Fruit fly (Drosophila melanogaster) whole organism, prepupa: ENCODE results near the gene CG31288.

ENCODE experiments used
- Blimp-1 ChIP-seq: fragments of 200-800 bp; sonication (Bioruptor generic); optimal IDR thresholded peaks from 3 replicates; lab custom pipeline; 2017; ENCODE audit warnings: missing biosample characterization, missing genetic modification characterization, mild to moderate bottlenecking, moderate library complexity, missing genetic modification reagents
- CG10631 ChIP-seq: fragments of 200-800 bp; sonication (Bioruptor generic); optimal IDR thresholded peaks from 2 replicates; lab custom pipeline; 2016; ENCODE audit warnings: missing biosample characterization, missing genetic modification characterization
- CG10669 ChIP-seq: fragments of 200-800 bp; sonication (Bioruptor generic); optimal IDR thresholded peaks from 3 replicates; lab custom pipeline; 2018; ENCODE audit warnings: missing biosample characterization, mild to moderate bottlenecking, missing genetic modification characterization, moderate library complexity
- CG11902 ChIP-seq: fragments of 200-800 bp; sonication (Bioruptor generic); optimal IDR thresholded peaks from 3 replicates; lab custom pipeline; 2016; ENCODE audit warnings: missing biosample characterization, missing genetic modification characterization
- CG15336 ChIP-seq: fragments of 200-800 bp; sonication (Bioruptor generic); IDR thresholded peaks from 2 replicates; pipeline ENCODE4 v1.3.6; 2022; ENCODE audit warnings: missing biosample characterization, missing genetic modification characterization
- CG1621 ChIP-seq: fragments of 200-800 bp; sonication (Bioruptor generic); optimal IDR thresholded peaks from 3 replicates; lab custom pipeline; 2018; ENCODE audit warnings: missing biosample characterization, mild to moderate bottlenecking, missing genetic modification characterization
- CG16779 ChIP-seq: fragments of 200-800 bp; sonication (Bioruptor generic); optimal IDR thresholded peaks from 3 replicates; lab custom pipeline; 2017; ENCODE audit warnings: missing biosample characterization, mild to moderate bottlenecking, missing genetic modification characterization
- CG31627 ChIP-seq: fragments of 200-800 bp; sonication (Bioruptor generic); optimal IDR thresholded peaks from 3 replicates; lab custom pipeline; 2016; ENCODE audit warnings: missing biosample characterization, missing genetic modification characterization
- CG34406 ChIP-seq: fragments of 200-800 bp; sonication (Bioruptor generic); optimal IDR thresholded peaks from 3 replicates; lab custom pipeline; 2016; ENCODE audit warnings: missing biosample characterization, missing genetic modification characterization
- CG4318 ChIP-seq: fragments of 200-800 bp; sonication (Bioruptor generic); optimal IDR thresholded peaks from 3 replicates; lab custom pipeline; 2017; ENCODE audit warnings: missing biosample characterization, mild to moderate bottlenecking, missing genetic modification characterization
- CG6163 ChIP-seq: fragments of 200-800 bp; sonication (Bioruptor generic); IDR thresholded peaks from 3 replicates; pipeline ENCODE4 v1.3.6; 2022; ENCODE audit warnings: missing biosample characterization, missing genetic modification characterization
- CG6276 ChIP-seq: fragments of 200-800 bp; sonication (Bioruptor generic); optimal IDR thresholded peaks from 2 replicates; lab custom pipeline; 2017; ENCODE audit warnings: missing biosample characterization, mild to moderate bottlenecking, missing genetic modification characterization
- CG6792 ChIP-seq: fragments of 200-800 bp; sonication (Bioruptor generic); optimal IDR thresholded peaks from 3 replicates; lab custom pipeline; 2016; ENCODE audit warnings: missing biosample characterization, missing genetic modification characterization
- CG6808 ChIP-seq: fragments of 200-800 bp; sonication (Bioruptor generic); optimal IDR thresholded peaks from 3 replicates; lab custom pipeline; 2017; ENCODE audit warnings: missing biosample characterization, missing genetic modification characterization, mild to moderate bottlenecking, moderate library complexity, missing genetic modification reagents
- CG6854 ChIP-seq: fragments of 200-800 bp; sonication (Bioruptor generic); optimal IDR thresholded peaks from 2 replicates; lab custom pipeline; 2017; ENCODE audit warnings: missing biosample characterization, mild to moderate bottlenecking, missing genetic modification characterization
- CG8119 ChIP-seq: fragments of 200-800 bp; sonication (Bioruptor generic); IDR thresholded peaks from 3 replicates; pipeline ENCODE4 v1.3.6; 2022; ENCODE audit warnings: missing biosample characterization, missing genetic modification characterization
- CG8319 ChIP-seq: fragments of 200-800 bp; sonication (Bioruptor generic); optimal IDR thresholded peaks from 3 replicates; lab custom pipeline; 2016; ENCODE audit warnings: missing biosample characterization, missing genetic modification characterization
- Eip75B ChIP-seq: fragments of 200-800 bp; sonication (Bioruptor generic); optimal IDR thresholded peaks from 3 replicates; lab custom pipeline; 2016; ENCODE audit warnings: missing biosample characterization, missing genetic modification characterization
- Ets21C ChIP-seq: fragments of 200-800 bp; sonication (Bioruptor generic); optimal IDR thresholded peaks from 3 replicates; lab custom pipeline; 2016; ENCODE audit warnings: missing biosample characterization, missing genetic modification characterization
- Gug ChIP-seq: fragments of 200-800 bp; sonication (Bioruptor generic); IDR thresholded peaks from 2 replicates; pipeline ENCODE4 v1.3.6; 2022; ENCODE audit warnings: missing biosample characterization, missing genetic modification characterization
- Hr39 ChIP-seq: fragments of 200-800 bp; sonication (Bioruptor generic); optimal IDR thresholded peaks from 2 replicates; lab custom pipeline; 2016; ENCODE audit warnings: missing biosample characterization, missing genetic modification characterization
- OdsH ChIP-seq: fragments of 200-800 bp; sonication (Bioruptor generic); optimal IDR thresholded peaks from 3 replicates; lab custom pipeline; 2016; ENCODE audit warnings: missing biosample characterization, missing genetic modification characterization
- Smox ChIP-seq: fragments of 200-800 bp; sonication (Bioruptor generic); optimal IDR thresholded peaks from 3 replicates; lab custom pipeline; 2016; ENCODE audit warnings: missing biosample characterization, missing genetic modification characterization
- Sox15 ChIP-seq: fragments of 200-800 bp; sonication (Bioruptor generic); optimal IDR thresholded peaks from 3 replicates; lab custom pipeline; 2016; ENCODE audit warnings: missing biosample characterization, missing genetic modification characterization
- achi ChIP-seq: fragments of 200-800 bp; sonication (Bioruptor generic); optimal IDR thresholded peaks from 3 replicates; lab custom pipeline; 2016; ENCODE audit warnings: missing biosample characterization, missing genetic modification characterization
- acj6 ChIP-seq: fragments of 200-800 bp; sonication (Bioruptor generic); optimal IDR thresholded peaks from 3 replicates; lab custom pipeline; 2016; ENCODE audit warnings: missing biosample characterization, missing genetic modification characterization
- cyc ChIP-seq: fragments of 200-800 bp; sonication (Bioruptor generic); optimal IDR thresholded peaks from 3 replicates; lab custom pipeline; 2016; ENCODE audit warnings: missing biosample characterization, missing genetic modification characterization
- dac ChIP-seq: fragments of 200-800 bp; sonication (Bioruptor generic); optimal IDR thresholded peaks from 2 replicates; lab custom pipeline; 2017; ENCODE audit warnings: missing biosample characterization, mild to moderate bottlenecking, missing genetic modification characterization
- dsx ChIP-seq: fragments of 200-800 bp; optimal IDR thresholded peaks from 3 replicates; lab custom pipeline; 2019; ENCODE audit warnings: missing biosample characterization, mild to moderate bottlenecking, missing genetic modification characterization, moderate library complexity; ENCODE audit not compliant: poor library complexity, severe bottlenecking
- eg ChIP-seq: fragments of 200-800 bp; sonication (Bioruptor generic); IDR thresholded peaks from 3 replicates; pipeline ENCODE4 v1.3.6; 2022; ENCODE audit warnings: missing biosample characterization, missing genetic modification characterization
- fd59A ChIP-seq: fragments of 200-800 bp; sonication (Bioruptor generic); optimal IDR thresholded peaks from 2 replicates; lab custom pipeline; 2017; ENCODE audit warnings: missing biosample characterization, mild to moderate bottlenecking, missing genetic modification characterization, missing genetic modification reagents
- lz ChIP-seq: fragments of 200-800 bp; sonication (Bioruptor generic); optimal IDR thresholded peaks from 3 replicates; lab custom pipeline; 2016; ENCODE audit warnings: missing biosample characterization, missing genetic modification characterization
- net ChIP-seq: fragments of 200-800 bp; sonication (Bioruptor generic); optimal IDR thresholded peaks from 3 replicates; lab custom pipeline; 2016; ENCODE audit warnings: missing biosample characterization, missing genetic modification characterization
- pdm3 ChIP-seq: fragments of 200-800 bp; sonication (Bioruptor generic); optimal IDR thresholded peaks from 3 replicates; lab custom pipeline; 2016; ENCODE audit warnings: missing biosample characterization, missing genetic modification characterization
- salr ChIP-seq, 2 experiments: fragments of 200-800 bp; sonication (Bioruptor generic); optimal IDR thresholded peaks; 3 replicates each; lab custom pipeline; 2016 to 2018; ENCODE audit warnings: missing biosample characterization in 2 of 2, missing genetic modification characterization in 2 of 2, mild to moderate bottlenecking in 1 of 2
- spab ChIP-seq: fragments of 200-800 bp; sonication (Bioruptor generic); optimal IDR thresholded peaks from 2 replicates; lab custom pipeline; 2017; ENCODE audit warnings: missing biosample characterization, mild to moderate bottlenecking, missing genetic modification characterization, missing genetic modification reagents
- ss ChIP-seq, 2 experiments: fragments of 200-800 bp; sonication (Bioruptor generic); optimal IDR thresholded peaks; 2 replicates in 1 of 2; 3 replicates in 1 of 2; lab custom pipeline; 2017 to 2018; ENCODE audit warnings: mild to moderate bottlenecking in 2 of 2, missing biosample characterization in 2 of 2, missing genetic modification characterization in 2 of 2, moderate library complexity in 1 of 2
- svp ChIP-seq: fragments of 200-800 bp; sonication (Bioruptor generic); peaks from one replicate; lab custom pipeline; 2016; ENCODE audit warnings: missing biosample characterization, missing genetic modification characterization
- topi ChIP-seq: fragments of 200-800 bp; sonication (Bioruptor generic); optimal IDR thresholded peaks from 3 replicates; lab custom pipeline; 2016; ENCODE audit warnings: missing biosample characterization, missing genetic modification characterization
- vri ChIP-seq: fragments of 200-800 bp; sonication (Bioruptor generic); optimal IDR thresholded peaks from 3 replicates; lab custom pipeline; 2016; ENCODE audit warnings: missing biosample characterization, mild to moderate bottlenecking, missing genetic modification characterization

The CG31288 gene

DNA sequence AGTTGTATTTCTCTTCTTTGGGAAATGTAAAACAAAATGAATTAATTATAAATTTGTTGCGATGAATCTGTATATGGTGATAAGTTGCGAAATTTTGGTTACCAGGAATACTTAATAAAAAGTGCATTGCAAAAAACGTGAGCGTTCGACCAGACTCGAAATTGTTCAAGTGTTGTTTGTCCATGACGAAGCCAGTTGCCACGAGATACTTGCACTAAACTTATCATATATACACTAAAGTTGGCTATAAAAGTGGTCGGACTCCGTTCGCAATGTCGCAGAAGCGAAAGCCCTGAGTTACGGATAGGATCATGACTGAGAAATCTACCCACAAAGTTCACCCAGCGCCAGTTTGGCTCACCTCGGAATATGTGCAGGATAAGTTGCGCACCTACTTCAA lies 25.8 kb downstream of the CG31288 start, which contains the start of gene CG11878:
CG11878 (plus strand) TSS at position 301 of the 400 bp plus-strand sequence.
- TF ChIP-seq acj6 (GFP tag; lab: Kevin White, UChicago) (no peak), dsx (GFP tag; lab: Kevin White, UChicago) (no peak), topi (GFP tag; lab: Kevin White, UChicago) (no peak), Ets21C (GFP tag; lab: Kevin White, UChicago) (no peak), CG31627 (GFP tag; lab: Kevin White, UChicago) (no peak), spab (GFP tag; lab: Kevin White, UChicago) (no peak), Smox (GFP tag; lab: Kevin White, UChicago) (no peak), Blimp-1 (GFP tag; lab: Kevin White, UChicago) (no peak), CG6276 (GFP tag; lab: Kevin White, UChicago) (no peak), pdm3 (GFP tag; lab: Kevin White, UChicago) (no peak), CG10631 (GFP tag; lab: Kevin White, UChicago) (no peak), Gug (GFP tag; lab: Robert Waterston, UW) (no peak), cyc (GFP tag; lab: Kevin White, UChicago) (no peak), ss (GFP tag; optimal IDR thresholded peaks at IDR 0.05; lab: Kevin White, UChicago) (no peak), CG10669 (GFP tag; lab: Kevin White, UChicago) (no peak), salr (GFP tag; optimal IDR thresholded peaks at IDR 0.05; lab: Kevin White, UChicago) (no peak), Sox15 (GFP tag; lab: Kevin White, UChicago) (no peak), Eip75B (GFP tag; lab: Kevin White, UChicago) (no peak), fd59A (GFP tag; lab: Kevin White, UChicago) (no peak), CG6808 (GFP tag; lab: Kevin White, UChicago) (no peak)

DNA sequence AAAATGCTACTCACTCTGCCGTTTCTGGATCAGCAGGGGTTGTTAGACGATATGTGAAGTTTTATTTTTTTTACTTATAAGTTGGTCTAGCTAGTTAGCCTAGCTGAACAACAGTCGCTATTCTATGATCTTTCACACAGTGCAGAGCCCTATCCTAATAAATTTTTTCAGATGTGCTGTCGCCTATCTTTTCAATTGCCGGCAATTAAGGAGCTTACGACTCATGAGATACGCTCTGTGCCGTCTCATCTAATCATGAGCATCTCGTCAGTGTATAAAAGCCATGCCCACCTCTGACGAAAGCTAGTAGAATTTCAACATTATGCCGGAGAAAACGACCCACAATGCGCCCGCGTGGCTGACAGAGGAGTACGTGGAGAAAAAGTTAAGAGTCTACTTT lies 29.4 kb downstream of the CG31288 start, which contains the start of the genes CG11889 and CG11891:
CG11889 (plus strand) TSS at position 301 of the 400 bp plus-strand sequence.
CG11891 (plus strand) TSS at position 301 of the 400 bp plus-strand sequence.
- TF ChIP-seq achi (GFP tag; lab: Kevin White, UChicago) (no peak), CG11902 (no peak), OdsH (GFP tag; lab: Kevin White, UChicago) (no peak), Sox15 (GFP tag; lab: Kevin White, UChicago) (no peak), CG34406 (GFP tag; lab: Kevin White, UChicago) (no peak), svp (GFP tag; lab: Kevin White, UChicago) (no peak), Gug (GFP tag; lab: Robert Waterston, UW) (no peak), CG6163 (no peak), Hr39 (GFP tag; lab: Kevin White, UChicago) (no peak), CG15336 (GFP tag; lab: Robert Waterston, UW) (no peak), CG8319 (GFP tag; lab: Kevin White, UChicago) (no peak)

DNA sequence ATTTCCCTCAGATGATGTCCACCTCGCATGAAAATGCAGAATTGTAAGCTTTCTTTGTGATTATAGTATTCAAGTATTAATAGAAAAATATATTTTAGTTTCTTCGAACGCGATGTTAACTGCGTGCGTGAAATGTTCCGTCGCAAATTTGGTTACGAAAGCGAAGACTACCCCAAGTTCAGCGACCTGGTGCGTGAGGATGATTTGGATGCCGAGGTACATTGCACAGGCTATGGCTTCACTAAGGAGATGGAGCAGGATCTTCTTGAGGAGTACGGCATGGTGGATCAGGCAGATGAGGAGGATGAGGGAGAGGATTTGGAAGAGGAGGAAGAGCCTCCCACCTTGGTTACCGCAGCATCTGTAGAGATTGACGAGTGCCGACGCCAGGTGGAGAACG lies 32.6 kb downstream of the CG31288 start:
- TF ChIP-seq CG31627 (GFP tag; lab: Kevin White, UChicago) (no peak), CG6854 (GFP tag; lab: Kevin White, UChicago) (no peak), CG8119 (no peak), CG16779 (tag; lab: Kevin White, UChicago) (no peak), fd59A (GFP tag; lab: Kevin White, UChicago) (no peak), spab (GFP tag; lab: Kevin White, UChicago) (no peak), CG8319 (GFP tag; lab: Kevin White, UChicago) (no peak)

DNA sequence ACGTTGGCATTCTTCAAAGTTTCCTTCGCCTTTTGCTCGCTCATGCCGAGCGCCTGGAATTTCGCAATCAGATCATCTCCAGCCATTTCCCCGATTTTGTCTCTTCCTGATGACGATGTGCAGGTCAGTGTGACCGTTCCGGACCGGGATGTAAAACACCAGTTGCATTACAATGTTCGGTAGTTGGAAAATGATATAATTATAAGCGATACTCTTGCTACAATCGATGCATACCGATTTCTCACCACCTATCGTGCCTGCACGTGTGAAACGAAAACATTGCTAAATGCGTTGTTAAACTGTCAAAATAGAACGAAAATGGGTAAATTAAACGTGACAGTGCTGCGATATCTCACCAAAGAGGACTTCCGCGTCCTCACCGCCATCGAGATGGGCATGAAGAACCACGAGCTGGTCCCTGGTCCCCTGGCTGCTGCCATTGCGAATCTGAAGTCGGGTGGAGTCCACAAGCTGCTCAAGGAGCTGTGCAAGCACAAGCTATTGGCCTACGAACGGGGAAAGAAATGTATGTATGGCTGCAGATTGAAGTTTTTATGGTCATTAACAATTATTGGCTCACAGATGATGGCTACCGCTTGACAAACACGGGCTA lies 33.7 kb downstream of the CG31288 start, which contains the start of the genes GlnRS and RIOK2:
GlnRS (minus strand) TSS at position 133 of the 613 bp plus-strand sequence.
RIOK2 (plus strand) TSS at position 256 of the 613 bp plus-strand sequence.
- TF ChIP-seq lz (GFP tag; lab: Kevin White, UChicago) (no peak), CG15336 (GFP tag; lab: Robert Waterston, UW) (peak; percentile 31; the same call in 1 of the 2 replicates), CG4318 (GFP tag; lab: Kevin White, UChicago) (no peak), CG6792 (GFP tag; lab: Kevin White, UChicago) (no peak), dac (no peak), CG1621 (tag; lab: Kevin White, UChicago) (peak; percentile 33), CG31627 (GFP tag; lab: Kevin White, UChicago) (no peak), vri (GFP tag; lab: Kevin White, UChicago) (no peak), eg (no peak), pdm3 (GFP tag; lab: Kevin White, UChicago) (no peak), spab (GFP tag; lab: Kevin White, UChicago) (no peak), Ets21C (GFP tag; lab: Kevin White, UChicago) (no peak), dsx (GFP tag; lab: Kevin White, UChicago) (no peak), achi (GFP tag; lab: Kevin White, UChicago) (peak; percentile 45), CG34406 (GFP tag; lab: Kevin White, UChicago) (no peak), CG6808 (GFP tag; lab: Kevin White, UChicago) (no peak), Blimp-1 (GFP tag; lab: Kevin White, UChicago) (no peak), cyc (GFP tag; lab: Kevin White, UChicago) (no peak), net (GFP tag; lab: Kevin White, UChicago) (no peak)
